Fruit fly (Drosophila melanogaster) whole organism, prepupa: ENCODE results near the gene CG31687.

Experiments used
- Blimp-1 ChIP-seq: fragments of 200-800 bp; sonication (Bioruptor generic); optimal IDR thresholded peaks from 3 replicates; lab custom pipeline; 2017; ENCODE audit warnings: missing biosample characterization, missing genetic modification characterization, mild to moderate bottlenecking, moderate library complexity, missing genetic modification reagents
- CG10669 ChIP-seq: fragments of 200-800 bp; sonication (Bioruptor generic); optimal IDR thresholded peaks from 3 replicates; lab custom pipeline; 2018; ENCODE audit warnings: missing biosample characterization, mild to moderate bottlenecking, missing genetic modification characterization, moderate library complexity
- CG11294 ChIP-seq: fragments of 200-800 bp; sonication (Bioruptor generic); IDR thresholded peaks from 2 replicates; pipeline ENCODE4 v1.3.6; 2022; ENCODE audit warnings: missing biosample characterization, missing genetic modification characterization
- CG11902 ChIP-seq: fragments of 200-800 bp; sonication (Bioruptor generic); optimal IDR thresholded peaks from 3 replicates; lab custom pipeline; 2016; ENCODE audit warnings: missing biosample characterization, missing genetic modification characterization
- CG15336 ChIP-seq: fragments of 200-800 bp; sonication (Bioruptor generic); IDR thresholded peaks from 2 replicates; pipeline ENCODE4 v1.3.6; 2022; ENCODE audit warnings: missing biosample characterization, missing genetic modification characterization
- CG1621 ChIP-seq: fragments of 200-800 bp; sonication (Bioruptor generic); optimal IDR thresholded peaks from 3 replicates; lab custom pipeline; 2018; ENCODE audit warnings: missing biosample characterization, mild to moderate bottlenecking, missing genetic modification characterization
- CG16779 ChIP-seq: fragments of 200-800 bp; sonication (Bioruptor generic); optimal IDR thresholded peaks from 3 replicates; lab custom pipeline; 2017; ENCODE audit warnings: missing biosample characterization, mild to moderate bottlenecking, missing genetic modification characterization
- CG3032 ChIP-seq: fragments of 200-800 bp; optimal IDR thresholded peaks from 2 replicates; lab custom pipeline; 2019; ENCODE audit warnings: missing biosample characterization, mild to moderate bottlenecking, missing genetic modification characterization, moderate library complexity
- CG32006 ChIP-seq: fragments of 200-800 bp; sonication (Bioruptor generic); optimal IDR thresholded peaks from 3 replicates; lab custom pipeline; 2017; ENCODE audit warnings: missing biosample characterization, mild to moderate bottlenecking, missing genetic modification characterization
- CG4318 ChIP-seq: fragments of 200-800 bp; sonication (Bioruptor generic); optimal IDR thresholded peaks from 3 replicates; lab custom pipeline; 2017; ENCODE audit warnings: missing biosample characterization, mild to moderate bottlenecking, missing genetic modification characterization
- CG6163 ChIP-seq: fragments of 200-800 bp; sonication (Bioruptor generic); IDR thresholded peaks from 3 replicates; pipeline ENCODE4 v1.3.6; 2022; ENCODE audit warnings: missing biosample characterization, missing genetic modification characterization
- CG6792 ChIP-seq: fragments of 200-800 bp; sonication (Bioruptor generic); optimal IDR thresholded peaks from 3 replicates; lab custom pipeline; 2016; ENCODE audit warnings: missing biosample characterization, missing genetic modification characterization
- CG6808 ChIP-seq: fragments of 200-800 bp; sonication (Bioruptor generic); optimal IDR thresholded peaks from 3 replicates; lab custom pipeline; 2017; ENCODE audit warnings: missing biosample characterization, missing genetic modification characterization, mild to moderate bottlenecking, moderate library complexity, missing genetic modification reagents
- CG6854 ChIP-seq: fragments of 200-800 bp; sonication (Bioruptor generic); optimal IDR thresholded peaks from 2 replicates; lab custom pipeline; 2017; ENCODE audit warnings: missing biosample characterization, mild to moderate bottlenecking, missing genetic modification characterization
- CG7368 ChIP-seq: fragments of 200-800 bp; sonication (Bioruptor generic); optimal IDR thresholded peaks from 3 replicates; lab custom pipeline; 2016; ENCODE audit warnings: missing biosample characterization, missing genetic modification characterization
- CG8319 ChIP-seq: fragments of 200-800 bp; sonication (Bioruptor generic); optimal IDR thresholded peaks from 3 replicates; lab custom pipeline; 2016; ENCODE audit warnings: missing biosample characterization, missing genetic modification characterization
- CG8632 ChIP-seq: fragments of 200-800 bp; sonication (Bioruptor generic); optimal IDR thresholded peaks from 3 replicates; lab custom pipeline; 2016; ENCODE audit warnings: missing biosample characterization, missing genetic modification characterization
- CG9139 ChIP-seq: fragments of 200-800 bp; sonication (Bioruptor generic); optimal IDR thresholded peaks from 3 replicates; lab custom pipeline; 2017; ENCODE audit warnings: missing biosample characterization, mild to moderate bottlenecking, missing genetic modification characterization
- Eip75B ChIP-seq: fragments of 200-800 bp; sonication (Bioruptor generic); optimal IDR thresholded peaks from 3 replicates; lab custom pipeline; 2016; ENCODE audit warnings: missing biosample characterization, missing genetic modification characterization
- Eip93F ChIP-seq: fragments of 200-800 bp; sonication (Bioruptor generic); optimal IDR thresholded peaks from 2 replicates; lab custom pipeline; 2016; ENCODE audit warnings: missing biosample characterization, mild to moderate bottlenecking, missing genetic modification characterization
- Ets21C ChIP-seq: fragments of 200-800 bp; sonication (Bioruptor generic); optimal IDR thresholded peaks from 3 replicates; lab custom pipeline; 2016; ENCODE audit warnings: missing biosample characterization, missing genetic modification characterization
- Ets96B ChIP-seq: fragments of 200-800 bp; optimal IDR thresholded peaks from 2 replicates; lab custom pipeline; 2019; ENCODE audit warnings: missing biosample characterization, mild to moderate bottlenecking, missing genetic modification characterization, moderate library complexity
- Hr39 ChIP-seq: fragments of 200-800 bp; sonication (Bioruptor generic); optimal IDR thresholded peaks from 2 replicates; lab custom pipeline; 2016; ENCODE audit warnings: missing biosample characterization, missing genetic modification characterization
- Lpt ChIP-seq: fragments of 200-800 bp; sonication (Bioruptor generic); optimal IDR thresholded peaks from 3 replicates; lab custom pipeline; 2016; ENCODE audit warnings: missing biosample characterization, missing genetic modification characterization
- Met ChIP-seq: fragments of 200-800 bp; sonication (Bioruptor generic); optimal IDR thresholded peaks from 3 replicates; lab custom pipeline; 2016; ENCODE audit warnings: missing biosample characterization, missing genetic modification characterization
- OdsH ChIP-seq: fragments of 200-800 bp; sonication (Bioruptor generic); optimal IDR thresholded peaks from 3 replicates; lab custom pipeline; 2016; ENCODE audit warnings: missing biosample characterization, missing genetic modification characterization
- Sox102F ChIP-seq: fragments of 200-800 bp; sonication (Bioruptor generic); optimal IDR thresholded peaks from 2 replicates; lab custom pipeline; 2016; ENCODE audit warnings: missing biosample characterization, mild to moderate bottlenecking, missing genetic modification characterization
- Sox14 ChIP-seq: fragments of 200-800 bp; sonication (Bioruptor generic); optimal IDR thresholded peaks from 3 replicates; lab custom pipeline; 2016; ENCODE audit warnings: missing biosample characterization, missing genetic modification characterization
- Sox15 ChIP-seq: fragments of 200-800 bp; sonication (Bioruptor generic); optimal IDR thresholded peaks from 3 replicates; lab custom pipeline; 2016; ENCODE audit warnings: missing biosample characterization, missing genetic modification characterization
- acj6 ChIP-seq: fragments of 200-800 bp; sonication (Bioruptor generic); optimal IDR thresholded peaks from 3 replicates; lab custom pipeline; 2016; ENCODE audit warnings: missing biosample characterization, missing genetic modification characterization
- dsx ChIP-seq: fragments of 200-800 bp; optimal IDR thresholded peaks from 3 replicates; lab custom pipeline; 2019; ENCODE audit warnings: missing biosample characterization, mild to moderate bottlenecking, missing genetic modification characterization, moderate library complexity; ENCODE audit not compliant: poor library complexity, severe bottlenecking
- eg ChIP-seq: fragments of 200-800 bp; sonication (Bioruptor generic); IDR thresholded peaks from 3 replicates; pipeline ENCODE4 v1.3.6; 2022; ENCODE audit warnings: missing biosample characterization, missing genetic modification characterization
- esn ChIP-seq: fragments of 200-800 bp; sonication (Bioruptor generic); optimal IDR thresholded peaks from 2 replicates; lab custom pipeline; 2016; ENCODE audit warnings: missing biosample characterization, mild to moderate bottlenecking, missing genetic modification characterization, moderate library complexity
- fd59A ChIP-seq: fragments of 200-800 bp; sonication (Bioruptor generic); optimal IDR thresholded peaks from 2 replicates; lab custom pipeline; 2017; ENCODE audit warnings: missing biosample characterization, mild to moderate bottlenecking, missing genetic modification characterization, missing genetic modification reagents
- fkh ChIP-seq: fragments of 200-800 bp; sonication (Bioruptor generic); optimal IDR thresholded peaks from 3 replicates; lab custom pipeline; 2017; ENCODE audit warnings: missing biosample characterization, mild to moderate bottlenecking, missing genetic modification characterization, moderate library complexity
- lz ChIP-seq: fragments of 200-800 bp; sonication (Bioruptor generic); optimal IDR thresholded peaks from 3 replicates; lab custom pipeline; 2016; ENCODE audit warnings: missing biosample characterization, missing genetic modification characterization
- net ChIP-seq: fragments of 200-800 bp; sonication (Bioruptor generic); optimal IDR thresholded peaks from 3 replicates; lab custom pipeline; 2016; ENCODE audit warnings: missing biosample characterization, missing genetic modification characterization
- salr ChIP-seq, 2 experiments: fragments of 200-800 bp; sonication (Bioruptor generic); optimal IDR thresholded peaks; 3 replicates each; lab custom pipeline; 2016 to 2018; ENCODE audit warnings: missing biosample characterization in 2 of 2, missing genetic modification characterization in 2 of 2, mild to moderate bottlenecking in 1 of 2
- ss ChIP-seq, 2 experiments: fragments of 200-800 bp; sonication (Bioruptor generic); optimal IDR thresholded peaks; 2 replicates in 1 of 2; 3 replicates in 1 of 2; lab custom pipeline; 2017 to 2018; ENCODE audit warnings: mild to moderate bottlenecking in 2 of 2, missing biosample characterization in 2 of 2, missing genetic modification characterization in 2 of 2, moderate library complexity in 1 of 2
- svp ChIP-seq: fragments of 200-800 bp; sonication (Bioruptor generic); peaks from one replicate; lab custom pipeline; 2016; ENCODE audit warnings: missing biosample characterization, missing genetic modification characterization
- topi ChIP-seq: fragments of 200-800 bp; sonication (Bioruptor generic); optimal IDR thresholded peaks from 3 replicates; lab custom pipeline; 2016; ENCODE audit warnings: missing biosample characterization, missing genetic modification characterization
- vri ChIP-seq: fragments of 200-800 bp; sonication (Bioruptor generic); optimal IDR thresholded peaks from 3 replicates; lab custom pipeline; 2016; ENCODE audit warnings: missing biosample characterization, mild to moderate bottlenecking, missing genetic modification characterization

CG31687 gene

dm6 chr2L:20428756-20429408 is 21.1 kb upstream of the CG31687 start (continued):
- peak; percentile 12 for TF ChIP-seq Met (GFP tag; lab: Kevin White, UChicago)
- no peak for TF ChIP-seq CG8319 (GFP tag; lab: Kevin White, UChicago)
- TF ChIP-seq fd59A: no peak
- no peak for TF ChIP-seq CG3032 (tag; lab: Kevin White, UChicago)
- TF ChIP-seq CG16779 (tag; lab: Kevin White, UChicago): no peak
- TF ChIP-seq salr (GFP tag; optimal IDR thresholded peaks at IDR 0.05; lab: Kevin White, UChicago): no peak
- TF ChIP-seq CG1621 (tag; lab: Kevin White, UChicago): no peak
- TF ChIP-seq esn (GFP tag; lab: Kevin White, UChicago): peak; percentile 21
- TF ChIP-seq Eip75B (GFP tag; lab: Kevin White, UChicago): peak; percentile 4

- TF ChIP-seq OdsH (GFP tag; lab: Kevin White, UChicago) (no peak), Sox15 (no peak), fkh (GFP tag; lab: Kevin White, UChicago) (no peak), Blimp-1 (no peak), CG11294 (GFP tag; lab: Robert Waterston, UW) (no peak), eg (GFP tag; lab: Robert Waterston, UW) (no peak), lz (GFP tag; lab: Kevin White, UChicago) (no peak), topi (no peak), CG9139 (no peak), vri (GFP tag; lab: Kevin White, UChicago) (no peak), dsx (GFP tag; lab: Kevin White, UChicago) (no peak), net (GFP tag; lab: Kevin White, UChicago) (no peak), Eip93F (GFP tag; lab: Kevin White, UChicago) (no peak), CG6808 (GFP tag; lab: Kevin White, UChicago) (no peak), Sox102F (GFP tag; lab: Kevin White, UChicago) (no peak)
These were observed 20.6 kb upstream of the CG31687 start for dm6 chr2L:20429458-20429857.

- TF ChIP-seq fkh (GFP tag; lab: Kevin White, UChicago) (peak; percentile 62), CG7368 (GFP tag; lab: Kevin White, UChicago) (no peak)
These were observed 18.8 kb upstream of the CG31687 start for dm6 chr2L:20431210-20431609.

- peak; percentile 14 for TF ChIP-seq fkh (GFP tag; lab: Kevin White, UChicago)
- no peak for TF ChIP-seq Hr39 (GFP tag; lab: Kevin White, UChicago)
- 0 out of 3 replicates have a peak, but pooled peaks have one; percentile 27 for TF ChIP-seq CG6163 (GFP tag; lab: Robert Waterston, UW)
- peak; percentile 21; the same call in 1 of the 3 replicates for TF ChIP-seq eg (GFP tag; lab: Robert Waterston, UW)
- peak in 1 of 2 experiments; percentile 49 for TF ChIP-seq ss (GFP tag; optimal IDR thresholded peaks at IDR 0.05; lab: Kevin White, UChicago)
These were observed 15.2 kb upstream of the CG31687 start for dm6 chr2L:20434779-20435178.

dm6 chr2L:20435199-20435598 is 14.8 kb upstream of the CG31687 start:
- no peak for TF ChIP-seq Ets21C
- peak; percentile 23 for TF ChIP-seq acj6 (GFP tag; lab: Kevin White, UChicago)
- TF ChIP-seq Sox14 (GFP tag; lab: Kevin White, UChicago): no peak
- no peak for TF ChIP-seq CG3032 (tag; lab: Kevin White, UChicago)
- TF ChIP-seq CG10669 (GFP tag; lab: Kevin White, UChicago): no peak
- TF ChIP-seq Lpt (GFP tag; lab: Kevin White, UChicago): no peak
- no peak for TF ChIP-seq Hr39 (GFP tag; lab: Kevin White, UChicago)
- TF ChIP-seq CG6854 (GFP tag; lab: Kevin White, UChicago): no peak
- no peak for TF ChIP-seq CG11902
- no peak for TF ChIP-seq CG16779 (tag; lab: Kevin White, UChicago)
- no peak for TF ChIP-seq vri (GFP tag; lab: Kevin White, UChicago)
- peak; percentile 1 for TF ChIP-seq CG4318 (GFP tag; lab: Kevin White, UChicago)
- no peak for TF ChIP-seq Ets96B (tag; lab: Kevin White, UChicago)
- no peak for TF ChIP-seq CG1621 (tag; lab: Kevin White, UChicago)
- TF ChIP-seq CG15336 (GFP tag; lab: Robert Waterston, UW): no peak
- TF ChIP-seq eg (GFP tag; lab: Robert Waterston, UW): no peak
- peak; percentile 66 for TF ChIP-seq CG32006 (GFP tag; lab: Kevin White, UChicago)
- peak; percentile 64 for TF ChIP-seq svp (GFP tag; lab: Kevin White, UChicago)
- no peak for TF ChIP-seq CG6808 (GFP tag; lab: Kevin White, UChicago)
- TF ChIP-seq Met (GFP tag; lab: Kevin White, UChicago): peak; percentile 46
- TF ChIP-seq CG8632: no peak
- TF ChIP-seq CG6792: no peak
- no peak for TF ChIP-seq dsx (GFP tag; lab: Kevin White, UChicago)
